Worm (Caenorhabditis elegans) whole organism, L4 larva: ENCODE results near the gene sfrp-1.

Source experiments
- D1046.2 ChIP-seq: fragments of 200-800 bp; sonication (Bioruptor generic); IDR thresholded peaks from 2 replicates; pipeline ENCODE4 v1.3.6; 2022; ENCODE audit warnings: missing genetic modification characterization, missing compliant biosample characterization
- F10B5.3 ChIP-seq: sonication (generic microtip); optimal IDR thresholded peaks from 2 replicates; lab custom pipeline; 2016; ENCODE audit warnings: mild to moderate bottlenecking, missing genetic modification characterization, missing compliant biosample characterization
- R02D3.7 ChIP-seq: fragments of 150-350 bp; sonication (generic microtip); optimal IDR thresholded peaks from 3 replicates; lab custom pipeline; 2014; ENCODE audit warnings: missing biosample characterization, missing genetic modification characterization
- T20F7.1 ChIP-seq: fragments of 200-800 bp; sonication (Bioruptor generic); optimal IDR thresholded peaks from 2 replicates; lab custom pipeline; 2018; ENCODE audit warnings: mild to moderate bottlenecking, missing genetic modification characterization, missing compliant biosample characterization
- Y48G9A.11 ChIP-seq: fragments of 200-800 bp; sonication (Bioruptor generic); IDR thresholded peaks from 2 replicates; pipeline ENCODE4 v1.3.6; 2022; ENCODE audit warnings: missing genetic modification reagents, missing genetic modification characterization, missing compliant biosample characterization
- Y5F2A.4 ChIP-seq: fragments of 200-800 bp; sonication (Bioruptor generic); optimal IDR thresholded peaks from 2 replicates; lab custom pipeline; 2018; ENCODE audit warnings: mild to moderate bottlenecking, missing genetic modification characterization, missing compliant biosample characterization
- aha-1 ChIP-seq: fragments of 150-350 bp; peaks from one replicate; lab custom pipeline; 2014; ENCODE audit warnings: missing biosample characterization, missing genetic modification characterization
- arid-1 ChIP-seq: fragments of 200-800 bp; sonication (Bioruptor generic); conservative IDR thresholded peaks from 2 replicates; pipeline ENCODE4 v1.3.6; 2022; ENCODE audit warnings: missing genetic modification reagents, missing genetic modification characterization, missing compliant biosample characterization
- attf-4 ChIP-seq: sonication (generic microtip); optimal IDR thresholded peaks from 3 replicates; lab custom pipeline; 2017; ENCODE audit warnings: missing biosample characterization, missing genetic modification characterization
- ceh-28 ChIP-seq: fragments of 150-350 bp; optimal IDR thresholded peaks from 2 replicates; lab custom pipeline; 2014; ENCODE audit warnings: missing biosample characterization, missing genetic modification reagents, missing genetic modification characterization
- ces-1 ChIP-seq: fragments of 150-350 bp; sonication (generic microtip); optimal IDR thresholded peaks from 4 replicates; lab custom pipeline; 2014; ENCODE audit warnings: missing biosample characterization, missing genetic modification reagents, missing genetic modification characterization
- daf-12 ChIP-seq: fragments of 150-350 bp; optimal IDR thresholded peaks from 2 replicates; lab custom pipeline; 2014; ENCODE audit warnings: missing biosample characterization, missing genetic modification reagents, missing genetic modification characterization
- daf-16 ChIP-seq, 3 experiments: sonication (generic microtip); optimal IDR thresholded peaks; 2 replicates each; lab custom pipeline; 2016 to 2017; ENCODE audit warnings: missing genetic modification characterization in 3 of 3, missing genetic modification reagents in 3 of 3, mild to moderate bottlenecking in 2 of 3, missing compliant biosample characterization in 2 of 3, missing biosample characterization in 1 of 3, moderate library complexity in 1 of 3
- dpl-1 ChIP-seq: fragments of 150-350 bp; optimal IDR thresholded peaks from 2 replicates; lab custom pipeline; 2014; ENCODE audit warnings: missing biosample characterization, missing genetic modification reagents, missing genetic modification characterization
- fkh-10 ChIP-seq: fragments of 150-350 bp; optimal IDR thresholded peaks from 2 replicates; lab custom pipeline; 2014; ENCODE audit warnings: missing biosample characterization, missing genetic modification reagents, missing genetic modification characterization
- hif-1 ChIP-seq, 2 experiments: sonication (generic microtip); optimal IDR thresholded peaks; 2 replicates each; lab custom pipeline; 2016 to 2017; ENCODE audit warnings: missing compliant biosample characterization in 2 of 2, missing genetic modification characterization in 2 of 2, missing genetic modification reagents in 2 of 2, missing genotype in 2 of 2, mild to moderate bottlenecking in 1 of 2
- hmg-1.1 ChIP-seq: fragments of 200-800 bp; sonication (Bioruptor generic); IDR thresholded peaks from 2 replicates; pipeline ENCODE4 v1.3.6; 2022; ENCODE audit warnings: missing genetic modification reagents, missing genetic modification characterization, missing compliant biosample characterization
- lin-38 ChIP-seq: fragments of 200-800 bp; sonication (Bioruptor generic); IDR thresholded peaks from 2 replicates; pipeline ENCODE4 v1.3.6; 2022; ENCODE audit warnings: missing genetic modification reagents, missing genetic modification characterization, missing compliant biosample characterization
- lin-39 ChIP-seq: fragments of 150-350 bp; optimal IDR thresholded peaks from 2 replicates; lab custom pipeline; 2014; ENCODE audit warnings: missing biosample characterization, missing genetic modification reagents, missing genetic modification characterization
- lsy-2 ChIP-seq, 2 experiments: fragments of 150-350 bp in 1 of 2; sonication (generic microtip) in 1 of 2; optimal IDR thresholded peaks; 2 replicates each; lab custom pipeline; 2014 to 2017; ENCODE audit warnings: missing biosample characterization in 2 of 2, missing genetic modification characterization in 2 of 2
- mdt-29 ChIP-seq: fragments of 200-800 bp; sonication (Bioruptor generic); IDR thresholded peaks from 2 replicates; pipeline ENCODE4 v1.3.6; 2022; ENCODE audit warnings: missing genetic modification reagents, missing genetic modification characterization, missing compliant biosample characterization
- mep-1 ChIP-seq: fragments of 150-350 bp; sonication (generic microtip); optimal IDR thresholded peaks from 3 replicates; lab custom pipeline; 2014; ENCODE audit warnings: missing biosample characterization, missing genetic modification characterization
- nhr-11 ChIP-seq: fragments of 150-350 bp; optimal IDR thresholded peaks from 2 replicates; lab custom pipeline; 2014; ENCODE audit warnings: missing biosample characterization, missing genetic modification characterization
- nhr-237 ChIP-seq: sonication (generic microtip); optimal IDR thresholded peaks from 2 replicates; lab custom pipeline; 2017; ENCODE audit warnings: missing biosample characterization, missing genetic modification characterization
- nhr-42 ChIP-seq: fragments of 200-800 bp; sonication (Bioruptor generic); IDR thresholded peaks from 2 replicates; pipeline ENCODE4 v1.3.6; 2022; ENCODE audit warnings: missing genetic modification characterization, missing compliant biosample characterization
- nhr-6 ChIP-seq: fragments of 150-350 bp; optimal IDR thresholded peaks from 2 replicates; lab custom pipeline; 2014; ENCODE audit warnings: missing biosample characterization, missing genetic modification characterization
- pha-4 ChIP-seq, 2 experiments: fragments of 150-350 bp in 1 of 2; fragments of 200-800 bp in 1 of 2; sonication (Bioruptor generic) in 1 of 2; IDR thresholded peaks in 1 of 2; optimal IDR thresholded peaks in 1 of 2; 2 replicates each; pipeline versions ENCODE4 v1.3.6 to Lab custom; 2014 to 2022; ENCODE audit warnings: missing genetic modification characterization in 2 of 2, missing genetic modification reagents in 2 of 2, missing biosample characterization in 1 of 2, missing compliant biosample characterization in 1 of 2
- pqm-1 ChIP-seq: sonication (generic microtip); optimal IDR thresholded peaks from 2 replicates; lab custom pipeline; 2017; ENCODE audit warnings: missing biosample characterization, missing genetic modification characterization
- sdz-12 ChIP-seq: fragments of 200-800 bp; sonication (Bioruptor generic); optimal IDR thresholded peaks from 2 replicates; lab custom pipeline; 2018; ENCODE audit warnings: mild to moderate bottlenecking, missing genetic modification characterization, missing compliant biosample characterization
- set-16 ChIP-seq: fragments of 200-800 bp; sonication (Bioruptor generic); IDR thresholded peaks from 2 replicates; pipeline ENCODE4 v1.3.6; 2022; ENCODE audit warnings: missing genetic modification reagents, missing genetic modification characterization, missing compliant biosample characterization
- unc-62 ChIP-seq, 3 experiments: fragments of 150-350 bp in 1 of 3; sonication (generic microtip); optimal IDR thresholded peaks in 2 of 3; peaks in 1 of 3; 1 replicate in 1 of 3; 2 replicates in 2 of 3; lab custom pipeline; 2014 to 2017; ENCODE audit warnings: missing biosample characterization in 3 of 3, missing genetic modification characterization in 3 of 3, missing genetic modification reagents in 3 of 3, missing genotype in 1 of 3
- vab-7 ChIP-seq: fragments of 200-800 bp; sonication (Bioruptor generic); IDR thresholded peaks from 2 replicates; pipeline ENCODE4 v1.3.6; 2022; ENCODE audit warnings: missing genetic modification reagents, missing genetic modification characterization, missing compliant biosample characterization
- zip-11 ChIP-seq: fragments of 200-800 bp; sonication (Bioruptor generic); IDR thresholded peaks from 2 replicates; pipeline ENCODE4 v1.3.6; 2022; ENCODE audit warnings: missing genetic modification characterization, missing compliant biosample characterization
- ztf-11 ChIP-seq: fragments of 150-350 bp; optimal IDR thresholded peaks from 2 replicates; lab custom pipeline; 2014; ENCODE audit warnings: missing biosample characterization, missing genetic modification characterization

sfrp-1 gene

ce11 chrIV:6416553-6416952, 14.3 kb upstream of the sfrp-1 start, which contains the start of gene Y73B6BL.22:
Y73B6BL.22 (minus strand) TSS chrIV:6416653.
- TF ChIP-seq aha-1 (tag; lab: Kevin White, UChicago) (peak; percentile 8), unc-62 (GFP tag; optimal IDR thresholded peaks at IDR 0.05 in 1 of 2; lab: Kevin White, UChicago) (no peak), unc-62 (tag; optimal IDR thresholded peaks at IDR 0.05; lab: Kevin White, UChicago) (no peak)

- TF ChIP-seq vab-7 (GFP tag; lab: Robert Waterston, UW) (no peak), hmg-1.1 (GFP tag; lab: Robert Waterston, UW) (0 out of 2 replicates have a peak, but pooled peaks have one; percentile 12), F10B5.3 (tag; lab: Kevin White, UChicago) (no peak), lin-38 (peak; percentile 46), aha-1 (tag; lab: Kevin White, UChicago) (peak; percentile 35), pha-4 (GFP tag; IDR thresholded peaks at IDR 0.05; lab: Robert Waterston, UW) (no peak), pha-4 (tag; optimal IDR thresholded peaks at IDR 0.05; lab: Kevin White, UChicago) (peak; percentile 17), pqm-1 (tag; lab: Kevin White, UChicago) (no peak), fkh-10 (GFP tag; lab: Kevin White, UChicago) (peak; percentile 32), Y48G9A.11 (GFP tag; lab: Robert Waterston, UW) (peak; percentile 99), dpl-1 (GFP tag; lab: Kevin White, UChicago) (peak; percentile 96), T20F7.1 (GFP tag; lab: Kevin White, UChicago) (peak; percentile 98), nhr-6 (tag; lab: Kevin White, UChicago) (no peak), R02D3.7 (peak; percentile 95)
Measured at ce11 chrIV:6415149-6415548, 12.9 kb upstream of the sfrp-1 start, which contains the start of gene exos-2. exos-2 (plus strand) TSS chrIV:6415478.

- TF ChIP-seq ces-1 (GFP tag; lab: Kevin White, UChicago) (no peak), set-16 (GFP tag; lab: Robert Waterston, UW) (no peak), hif-1 (tag; optimal IDR thresholded peaks at IDR 0.05; lab: Kevin White, UChicago) (no peak), zip-11 (GFP tag; lab: Robert Waterston, UW) (no peak), ceh-28 (tag; lab: Kevin White, UChicago) (no peak), lin-39 (tag; lab: Kevin White, UChicago) (no peak), attf-4 (tag; lab: Kevin White, UChicago) (no peak), mep-1 (tag; lab: Kevin White, UChicago) (no peak), lsy-2 (tag; optimal IDR thresholded peaks at IDR 0.05; lab: Kevin White, UChicago) (no peak), Y5F2A.4 (GFP tag; lab: Kevin White, UChicago) (no peak), sdz-12 (GFP tag; lab: Kevin White, UChicago) (no peak), D1046.2 (GFP tag; lab: Robert Waterston, UW) (no peak)
Measured at ce11 chrIV:6413482-6413881, 11.2 kb upstream of the sfrp-1 start, which contains the start of gene nlp-71. nlp-71 (minus strand) TSS chrIV:6413582.

ce11 chrIV:6404871-6405270, 2.6 kb upstream of the sfrp-1 start, which contains the start of gene srv-13:
srv-13 (plus strand) TSS chrIV:6405171.
- TF ChIP-seq nhr-42 (GFP tag; lab: Robert Waterston, UW) (no peak), ztf-11 (no peak), nhr-11 (tag; lab: Kevin White, UChicago) (no peak), attf-4 (tag; lab: Kevin White, UChicago) (no peak), daf-12 (tag; lab: Kevin White, UChicago) (no peak), arid-1 (no peak), mdt-29 (GFP tag; lab: Robert Waterston, UW) (no peak), nhr-237 (tag; lab: Kevin White, UChicago) (no peak), lin-39 (tag; lab: Kevin White, UChicago) (no peak), daf-16 (GFP tag; optimal IDR thresholded peaks at IDR 0.05; lab: Kevin White, UChicago) (no peak), daf-16 (tag; optimal IDR thresholded peaks at IDR 0.05; lab: Kevin White, UChicago) (no peak)
